Fruit fly (Drosophila melanogaster) whole organism, embryonic: ENCODE results near the gene Eip75B.

ENCODE experiments used
- Atf3 ChIP-seq: fragments of 200-800 bp; sonication (Bioruptor generic); optimal IDR thresholded peaks from 3 replicates; lab custom pipeline; 2016; ENCODE audit warnings: missing biosample characterization, missing genetic modification characterization
- CG10321 ChIP-seq: fragments of 200-800 bp; sonication (Bioruptor generic); IDR thresholded peaks from 2 replicates; pipeline ENCODE4 v1.3.6; 2022; ENCODE audit warnings: missing biosample characterization, missing genetic modification characterization
- CG10431 ChIP-seq: fragments of 200-800 bp; sonication (Bioruptor generic); optimal IDR thresholded peaks from 3 replicates; lab custom pipeline; 2018; ENCODE audit warnings: missing biosample characterization, mild to moderate bottlenecking, missing genetic modification characterization
- CG10543 ChIP-seq: fragments of 200-800 bp; sonication (Bioruptor generic); optimal IDR thresholded peaks from 3 replicates; lab custom pipeline; 2017; ENCODE audit warnings: missing biosample characterization, mild to moderate bottlenecking, missing genetic modification characterization, moderate library complexity
- CG10654 ChIP-seq: fragments of 200-800 bp; sonication (Bioruptor generic); optimal IDR thresholded peaks from 2 replicates; lab custom pipeline; 2016; ENCODE audit warnings: missing biosample characterization, missing genetic modification characterization
- CG14667 ChIP-seq: fragments of 200-800 bp; sonication (Bioruptor generic); IDR thresholded peaks from 2 replicates; pipeline ENCODE4 v1.3.6; 2022; ENCODE audit warnings: missing biosample characterization, missing genetic modification characterization
- CG14710 ChIP-seq: fragments of 200-800 bp; sonication (Bioruptor generic); optimal IDR thresholded peaks from 3 replicates; lab custom pipeline; 2019; ENCODE audit warnings: missing biosample characterization, mild to moderate bottlenecking, missing genetic modification characterization, moderate library complexity
- CG17328 ChIP-seq: fragments of 200-800 bp; sonication (Bioruptor generic); IDR thresholded peaks from 2 replicates; pipeline ENCODE4 v1.3.6; 2022; ENCODE audit warnings: missing biosample characterization, missing genetic modification characterization
- CG1792 ChIP-seq: fragments of 200-800 bp; sonication (Bioruptor generic); optimal IDR thresholded peaks from 2 replicates; lab custom pipeline; 2016; ENCODE audit warnings: missing biosample characterization, missing genetic modification characterization
- CG2120 ChIP-seq: fragments of 200-800 bp; sonication (Bioruptor generic); optimal IDR thresholded peaks from 3 replicates; lab custom pipeline; 2016; ENCODE audit warnings: missing biosample characterization, missing genetic modification characterization
- CG3838 ChIP-seq: fragments of 200-800 bp; sonication (Bioruptor generic); optimal IDR thresholded peaks from 3 replicates; lab custom pipeline; 2016; ENCODE audit warnings: missing biosample characterization, missing genetic modification characterization
- CG5953 ChIP-seq: fragments of 200-800 bp; sonication (Bioruptor generic); IDR thresholded peaks from 2 replicates; pipeline ENCODE4 v1.3.6; 2022; ENCODE audit warnings: missing biosample characterization, missing genetic modification characterization
- CG6175 ChIP-seq: fragments of 200-800 bp; sonication (Bioruptor generic); IDR thresholded peaks from 3 replicates; pipeline ENCODE4 v1.3.6; 2022; ENCODE audit warnings: missing biosample characterization, missing genetic modification characterization
- CG6654 ChIP-seq: fragments of 200-800 bp; sonication (Bioruptor generic); optimal IDR thresholded peaks from 2 replicates; lab custom pipeline; 2017; ENCODE audit warnings: missing biosample characterization, mild to moderate bottlenecking, missing genetic modification characterization
- CG7271 ChIP-seq: fragments of 200-800 bp; sonication (Bioruptor generic); optimal IDR thresholded peaks from 2 replicates; lab custom pipeline; 2018; ENCODE audit warnings: missing biosample characterization, mild to moderate bottlenecking, missing genetic modification characterization, moderate library complexity
- CG7987 ChIP-seq: fragments of 200-800 bp; sonication (Bioruptor generic); optimal IDR thresholded peaks from 2 replicates; lab custom pipeline; 2018; ENCODE audit warnings: missing biosample characterization, mild to moderate bottlenecking, missing genetic modification characterization, moderate library complexity
- CG8089 ChIP-seq: fragments of 200-800 bp; sonication (Bioruptor generic); optimal IDR thresholded peaks from 3 replicates; lab custom pipeline; 2016; ENCODE audit warnings: missing biosample characterization, missing genetic modification characterization
- CG9727 ChIP-seq: fragments of 200-800 bp; sonication (Bioruptor generic); optimal IDR thresholded peaks from 3 replicates; lab custom pipeline; 2017; ENCODE audit warnings: missing biosample characterization, mild to moderate bottlenecking, missing genetic modification characterization
- CTCF ChIP-seq: fragments of 200-800 bp; sonication (Bioruptor generic); optimal IDR thresholded peaks from 2 replicates; lab custom pipeline; 2017; ENCODE audit warnings: missing biosample characterization, mild to moderate bottlenecking, missing genetic modification characterization, moderate library complexity
- CoRest ChIP-seq: fragments of 200-800 bp; sonication (Bioruptor generic); optimal IDR thresholded peaks from 3 replicates; lab custom pipeline; 2018; ENCODE audit warnings: missing biosample characterization, mild to moderate bottlenecking, missing genetic modification characterization, moderate library complexity
- D19A ChIP-seq: fragments of 200-800 bp; optimal IDR thresholded peaks from 3 replicates; lab custom pipeline; 2019; ENCODE audit warnings: missing biosample characterization, mild to moderate bottlenecking, missing genetic modification characterization, moderate library complexity
- Dfd ChIP-seq, 2 experiments: fragments of >200 bp; optimal IDR thresholded peaks; 2 replicates each; lab custom pipeline; 2017; ENCODE audit warnings: missing biosample characterization in 2 of 2, missing genetic modification characterization in 2 of 2
- Doc2 ChIP-seq: fragments of 200-800 bp; sonication (Bioruptor generic); IDR thresholded peaks from 2 replicates; pipeline ENCODE4 v1.3.6; 2022; ENCODE audit warnings: missing biosample characterization, missing genetic modification characterization
- Doc3 ChIP-seq: fragments of 200-800 bp; sonication (Bioruptor generic); IDR thresholded peaks from 3 replicates; pipeline ENCODE4 v1.3.6; 2022; ENCODE audit warnings: missing biosample characterization, missing genetic modification characterization; ENCODE audit not compliant: partially characterized antibody
- E2f2 ChIP-seq: fragments of 200-800 bp; sonication (Bioruptor generic); IDR thresholded peaks from 2 replicates; pipeline ENCODE4 v1.3.6; 2022; ENCODE audit warnings: missing biosample characterization, missing genetic modification characterization
- Ets65A ChIP-seq: fragments of 200-800 bp; sonication (Bioruptor generic); peaks from one replicate; lab custom pipeline; 2016; ENCODE audit warnings: missing biosample characterization, missing genetic modification characterization
- Hsf ChIP-seq: fragments of 200-800 bp; sonication (Bioruptor generic); optimal IDR thresholded peaks from 3 replicates; lab custom pipeline; 2016; ENCODE audit warnings: missing biosample characterization, missing genetic modification characterization
- Nf-YC ChIP-seq: fragments of 200-800 bp; optimal IDR thresholded peaks from 3 replicates; lab custom pipeline; 2019; ENCODE audit warnings: missing biosample characterization, mild to moderate bottlenecking, missing genetic modification characterization, moderate library complexity
- Spps ChIP-seq: fragments of 200-800 bp; sonication (Bioruptor generic); optimal IDR thresholded peaks from 2 replicates; lab custom pipeline; 2018; ENCODE audit warnings: missing biosample characterization, mild to moderate bottlenecking, missing genetic modification characterization
- Trl ChIP-seq, 3 experiments: fragments of >200 bp in 2 of 3; fragments of 200-800 bp in 1 of 3; sonication (Bioruptor generic) in 1 of 3; optimal IDR thresholded peaks; 2 replicates in 1 of 3; 3 replicates in 2 of 3; lab custom pipeline; 2016 to 2017; ENCODE audit warnings: missing biosample characterization in 1 of 3, missing genetic modification characterization in 1 of 3
- Xbp1 ChIP-seq: fragments of 200-800 bp; sonication (Bioruptor generic); optimal IDR thresholded peaks from 3 replicates; lab custom pipeline; 2016; ENCODE audit warnings: missing biosample characterization, mild to moderate bottlenecking, missing genetic modification characterization
- abd-A ChIP-seq: fragments of 200-800 bp; sonication (Bioruptor generic); optimal IDR thresholded peaks from 3 replicates; lab custom pipeline; 2019; ENCODE audit warnings: missing biosample characterization, mild to moderate bottlenecking, missing genetic modification characterization, moderate library complexity
- ac ChIP-seq: fragments of 200-800 bp; sonication (Bioruptor generic); optimal IDR thresholded peaks from 3 replicates; lab custom pipeline; 2017; ENCODE audit warnings: missing biosample characterization, mild to moderate bottlenecking, missing genetic modification characterization
- br ChIP-seq: fragments of >200 bp; optimal IDR thresholded peaks from 2 replicates; lab custom pipeline; 2017
- dan ChIP-seq: fragments of 200-800 bp; sonication (Bioruptor generic); IDR thresholded peaks from 2 replicates; pipeline ENCODE4 v1.3.6; 2022; ENCODE audit warnings: missing biosample characterization, missing genetic modification characterization
- disco-r ChIP-seq: fragments of 200-800 bp; sonication (Bioruptor generic); optimal IDR thresholded peaks from 2 replicates; lab custom pipeline; 2016; ENCODE audit warnings: missing biosample characterization, missing genetic modification characterization
- ewg ChIP-seq: fragments of 200-800 bp; sonication (Bioruptor generic); optimal IDR thresholded peaks from 3 replicates; lab custom pipeline; 2017; ENCODE audit warnings: mild to moderate bottlenecking, missing biosample characterization, missing genetic modification reagents, missing genetic modification characterization
- fd96Cb ChIP-seq: fragments of 200-800 bp; sonication (Bioruptor generic); optimal IDR thresholded peaks from 2 replicates; lab custom pipeline; 2018; ENCODE audit warnings: missing biosample characterization, mild to moderate bottlenecking, missing genetic modification characterization, moderate library complexity
- gem ChIP-seq: fragments of 200-800 bp; sonication (Bioruptor generic); optimal IDR thresholded peaks from 2 replicates; lab custom pipeline; 2019; ENCODE audit warnings: missing biosample characterization, mild to moderate bottlenecking, missing genetic modification characterization, moderate library complexity
- jigr1 ChIP-seq: fragments of 200-800 bp; sonication (Bioruptor generic); IDR thresholded peaks from 3 replicates; pipeline ENCODE4 v1.3.6; 2022; ENCODE audit warnings: missing biosample characterization, missing genetic modification characterization
- onecut ChIP-seq: fragments of 200-800 bp; sonication (Bioruptor generic); IDR thresholded peaks from 2 replicates; pipeline ENCODE4 v1.3.6; 2022; ENCODE audit warnings: missing biosample characterization, missing genetic modification characterization
- pb ChIP-seq: fragments of 200-800 bp; sonication (Bioruptor generic); optimal IDR thresholded peaks from 3 replicates; lab custom pipeline; 2016; ENCODE audit warnings: missing biosample characterization, missing genetic modification characterization
- phol ChIP-seq: fragments of 200-800 bp; sonication (Bioruptor generic); optimal IDR thresholded peaks from 3 replicates; lab custom pipeline; 2018; ENCODE audit warnings: missing biosample characterization, mild to moderate bottlenecking, missing genetic modification characterization, moderate library complexity
- ranshi ChIP-seq: fragments of 200-800 bp; sonication (Bioruptor generic); IDR thresholded peaks from 2 replicates; pipeline ENCODE4 v1.3.6; 2022; ENCODE audit warnings: missing biosample characterization, missing genetic modification characterization
- run ChIP-seq: fragments of 200-800 bp; sonication (Bioruptor generic); optimal IDR thresholded peaks from 3 replicates; lab custom pipeline; 2018; ENCODE audit warnings: missing biosample characterization, mild to moderate bottlenecking, missing genetic modification characterization
- schlank ChIP-seq: fragments of 200-800 bp; sonication (Bioruptor generic); optimal IDR thresholded peaks from 2 replicates; lab custom pipeline; 2018; ENCODE audit warnings: missing biosample characterization, mild to moderate bottlenecking, missing genetic modification characterization
- sima ChIP-seq: fragments of 200-800 bp; sonication (Bioruptor generic); optimal IDR thresholded peaks from 2 replicates; lab custom pipeline; 2016; ENCODE audit warnings: missing biosample characterization, missing genetic modification characterization
- sr ChIP-seq: fragments of 200-800 bp; sonication (Bioruptor generic); IDR thresholded peaks from 3 replicates; pipeline ENCODE4 v1.3.6; 2022; ENCODE audit warnings: missing biosample characterization, missing genetic modification characterization
- tap ChIP-seq: fragments of 200-800 bp; optimal IDR thresholded peaks from 3 replicates; lab custom pipeline; 2019; ENCODE audit warnings: missing biosample characterization, mild to moderate bottlenecking, missing genetic modification characterization, moderate library complexity
- tna ChIP-seq: fragments of 200-800 bp; sonication (Bioruptor generic); IDR thresholded peaks from 2 replicates; pipeline ENCODE4 v1.3.6; 2022; ENCODE audit warnings: missing biosample characterization, missing genetic modification characterization; ENCODE audit not compliant: partially characterized antibody
- vfl ChIP-seq: fragments of 200-800 bp; sonication (Bioruptor generic); optimal IDR thresholded peaks from 2 replicates; lab custom pipeline; 2016; ENCODE audit warnings: missing biosample characterization, missing genetic modification characterization

Eip75B gene

dm6 chr3L:18008747-18009383, 55.6 kb downstream of the Eip75B start (continued):
- TF ChIP-seq Xbp1 (GFP tag; lab: Kevin White, UChicago) (peak; percentile 71), CG2120 (no peak), onecut (GFP tag; lab: Robert Waterston, UW) (peak; percentile 50; the same call in 1 of the 2 replicates), sr (no peak), Dfd (GFP tag; optimal IDR thresholded peaks at IDR 0.05; lab: Kevin White, UChicago) (no peak), CG1792 (GFP tag; lab: Kevin White, UChicago) (peak; percentile 58), br (lab: Kevin White, UChicago) (no peak), CG14710 (tag; lab: Kevin White, UChicago) (peak; percentile 89), CG6175 (GFP tag; lab: Robert Waterston, UW) (no peak), tap (tag; lab: Kevin White, UChicago) (peak; percentile 77), pb (GFP tag; lab: Kevin White, UChicago) (peak; percentile 51), Spps (tag; lab: Kevin White, UChicago) (peak; percentile 90), abd-A (no peak), tna (no peak), schlank (no peak), disco-r (GFP tag; lab: Kevin White, UChicago) (peak; percentile 60), CG7987 (GFP tag; lab: Kevin White, UChicago) (peak; percentile 27), CG6654 (GFP tag; lab: Kevin White, UChicago) (peak; percentile 61), fd96Cb (tag; lab: Kevin White, UChicago) (peak; percentile 88), CG5953 (GFP tag; lab: Robert Waterston, UW) (no peak), jigr1 (GFP tag; lab: Robert Waterston, UW) (0 out of 3 replicates have a peak, but pooled peaks have one; percentile 11), dan (GFP tag; lab: Robert Waterston, UW) (peak; percentile 63; the same call in 1 of the 2 replicates), CG10321 (no peak), Doc2 (GFP tag; lab: Robert Waterston, UW) (no peak), vfl (GFP tag; lab: Kevin White, UChicago) (no peak), ranshi (GFP tag; lab: Robert Waterston, UW) (peak; percentile 70; the same call in 1 of the 2 replicates), CTCF (no peak), CG14667 (peak; percentile 46; the same call in 1 of the 2 replicates), CG7271 (tag; lab: Kevin White, UChicago) (peak; percentile 15), CoRest (tag; lab: Kevin White, UChicago) (peak; percentile 68), Hsf (GFP tag; lab: Kevin White, UChicago) (peak; percentile 73), CG8089 (GFP tag; lab: Kevin White, UChicago) (peak; percentile 79), sima (GFP tag; lab: Kevin White, UChicago) (no peak), Atf3 (peak; percentile 70), gem (tag; lab: Kevin White, UChicago) (peak; percentile 87), CG17328 (GFP tag; lab: Robert Waterston, UW) (peak; percentile 80), CG10431 (no peak), ac (peak; percentile 6), Ets65A (peak; percentile 97), CG3838 (peak; percentile 31), Doc3 (GFP tag; lab: Robert Waterston, UW) (no peak), ewg (GFP tag; lab: Kevin White, UChicago) (peak; percentile 61), D19A (peak; percentile 79), phol (tag; lab: Kevin White, UChicago) (peak; percentile 86), run (no peak), Trl (optimal IDR thresholded peaks at IDR 0.05; lab: Kevin White, UChicago) (no peak), Trl (GFP tag; optimal IDR thresholded peaks at IDR 0.05; lab: Kevin White, UChicago) (peak; percentile 49), CG10543 (GFP tag; lab: Kevin White, UChicago) (no peak), CG9727 (GFP tag; lab: Kevin White, UChicago) (peak; percentile 85), CG10654 (GFP tag; lab: Kevin White, UChicago) (peak; percentile 74), E2f2 (GFP tag; lab: Robert Waterston, UW) (peak; percentile 41), Nf-YC (tag; lab: Kevin White, UChicago) (no peak)
